Worm (Caenorhabditis elegans): ENCODE results near the gene srh-17.

DNA sequence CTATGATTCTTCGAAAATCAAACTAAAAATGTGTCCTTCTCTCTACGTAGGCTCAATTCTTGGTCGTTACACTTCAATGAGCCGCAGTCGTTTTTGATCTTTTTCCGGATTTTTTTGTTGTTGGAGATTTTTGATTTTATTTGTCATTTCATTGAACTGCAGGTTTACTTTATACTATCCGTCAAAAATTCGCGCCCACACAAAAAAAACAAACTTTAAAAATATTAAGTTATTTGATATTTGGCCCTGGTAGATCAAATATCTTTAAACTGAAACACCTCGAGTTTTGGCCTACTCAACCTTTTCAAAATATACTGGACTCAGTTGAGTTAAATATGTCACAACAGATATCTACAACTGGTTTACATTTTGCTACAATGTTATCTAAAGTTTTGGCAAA lies 45.4 kb upstream of the srh-17 start:
- TF ChIP-seq blmp-1 (tag; optimal IDR thresholded peaks at IDR 0.05; ENCODE audit: insufficient read depth) = no peak
- TF ChIP-seq lin-13 (GFP tag; optimal IDR thresholded peaks at IDR 0.05) = no peak
- no peak for TF ChIP-seq fos-1 (tag; optimal IDR thresholded peaks at IDR 0.05)
- TF ChIP-seq nhr-77 (tag; optimal IDR thresholded peaks at IDR 0.05) = no peak
